Worm (Caenorhabditis elegans) whole organism, young adult: ENCODE data around the gene eef-1A.2.

Experiments used
- chd-7 ChIP-seq: sonication (generic microtip); optimal IDR thresholded peaks from 2 replicates; lab custom pipeline; 2016; ENCODE audit warnings: mild to moderate bottlenecking, missing genetic modification characterization, moderate library complexity, missing compliant biosample characterization
- lin-54 ChIP-seq: fragments of 200-800 bp; sonication (Bioruptor generic); optimal IDR thresholded peaks from 2 replicates; lab custom pipeline; 2018; ENCODE audit warnings: mild to moderate bottlenecking, missing genetic modification characterization, missing compliant biosample characterization

DNA sequence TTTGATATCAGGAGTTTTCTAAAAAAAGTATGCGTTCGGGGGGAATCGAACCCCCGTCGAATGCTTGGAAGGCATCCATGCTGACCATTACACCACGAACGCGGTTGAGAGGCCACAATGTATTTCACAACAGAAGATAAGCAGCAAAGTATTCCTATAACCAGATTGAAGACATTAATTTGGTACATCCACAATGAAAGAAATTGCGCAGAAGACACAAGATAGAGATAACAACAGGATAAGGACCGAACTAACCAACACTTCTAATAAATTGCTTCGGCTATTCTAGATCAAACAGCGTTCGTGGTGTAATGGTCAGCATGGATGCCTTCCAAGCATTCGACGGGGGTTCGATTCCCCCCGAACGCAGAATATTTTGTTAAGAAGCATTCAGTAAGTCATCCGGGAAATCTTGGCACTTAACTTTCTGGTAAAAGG is 29.1 kb upstream of the eef-1A.2 start:
- peak; percentile 25 for TF ChIP-seq lin-54 (GFP tag; lab: Kevin White, UChicago)
- peak; percentile 48 for TF ChIP-seq chd-7 (tag; lab: Kevin White, UChicago)
